Fruit fly (Drosophila melanogaster) whole organism, embryonic: ENCODE measurements around the gene Ance-2.

Source experiments
- Adf1 ChIP-seq: fragments of 200-800 bp; sonication (Bioruptor generic); IDR thresholded peaks from 2 replicates; pipeline ENCODE4 v1.3.6; 2022; ENCODE audit warnings: missing biosample characterization, missing genetic modification characterization
- BtbVII ChIP-seq: fragments of 200-800 bp; sonication (Bioruptor generic); optimal IDR thresholded peaks from 3 replicates; lab custom pipeline; 2017; ENCODE audit warnings: missing biosample characterization, mild to moderate bottlenecking, missing genetic modification characterization
- CG10209 ChIP-seq: fragments of 200-800 bp; sonication (Bioruptor generic); optimal IDR thresholded peaks from 3 replicates; lab custom pipeline; 2017; ENCODE audit warnings: missing biosample characterization, mild to moderate bottlenecking, missing genetic modification characterization, missing genetic modification reagents
- CG10321 ChIP-seq: fragments of 200-800 bp; sonication (Bioruptor generic); IDR thresholded peaks from 2 replicates; pipeline ENCODE4 v1.3.6; 2022; ENCODE audit warnings: missing biosample characterization, missing genetic modification characterization
- CG10366 ChIP-seq: fragments of 200-800 bp; sonication (Bioruptor generic); IDR thresholded peaks from 2 replicates; pipeline ENCODE4 v1.3.6; 2022; ENCODE audit warnings: missing biosample characterization, missing genetic modification characterization
- CG11085 ChIP-seq: fragments of 200-800 bp; sonication (Bioruptor generic); IDR thresholded peaks from 2 replicates; pipeline ENCODE4 v1.3.6; 2022; ENCODE audit warnings: missing biosample characterization, missing genetic modification characterization
- CG11093 ChIP-seq: fragments of 200-800 bp; sonication (Bioruptor generic); IDR thresholded peaks from 3 replicates; pipeline ENCODE4 v1.3.6; 2022; ENCODE audit warnings: missing biosample characterization, missing genetic modification characterization
- CG14441 ChIP-seq: fragments of 200-800 bp; sonication (Bioruptor generic); IDR thresholded peaks from 2 replicates; pipeline ENCODE4 v1.3.6; 2022; ENCODE audit warnings: missing biosample characterization, missing genetic modification characterization
- CG17361 ChIP-seq: fragments of 200-800 bp; sonication (Bioruptor generic); IDR thresholded peaks from 3 replicates; pipeline ENCODE4 v1.3.6; 2022; ENCODE audit warnings: missing biosample characterization, missing genetic modification characterization
- CG18011 ChIP-seq: fragments of 200-800 bp; sonication (Bioruptor generic); optimal IDR thresholded peaks from 2 replicates; lab custom pipeline; 2017; ENCODE audit warnings: missing biosample characterization, missing genetic modification characterization, mild to moderate bottlenecking, moderate library complexity, missing genotype
- CG2678 ChIP-seq: fragments of 200-800 bp; sonication (Bioruptor generic); optimal IDR thresholded peaks from 3 replicates; lab custom pipeline; 2019; ENCODE audit warnings: missing biosample characterization, mild to moderate bottlenecking, missing genetic modification characterization, moderate library complexity
- CG31224 ChIP-seq: fragments of 200-800 bp; sonication (Bioruptor generic); IDR thresholded peaks from 2 replicates; pipeline ENCODE4 v1.3.6; 2022; ENCODE audit warnings: missing biosample characterization, missing genetic modification characterization
- CG31365 ChIP-seq: fragments of 200-800 bp; sonication (Bioruptor generic); optimal IDR thresholded peaks from 2 replicates; lab custom pipeline; 2018; ENCODE audit warnings: missing biosample characterization, mild to moderate bottlenecking, missing genetic modification characterization
- CG3163 ChIP-seq: fragments of 200-800 bp; sonication (Bioruptor generic); optimal IDR thresholded peaks from 3 replicates; lab custom pipeline; 2016; ENCODE audit warnings: missing biosample characterization, missing genetic modification characterization
- CG3281 ChIP-seq: fragments of 200-800 bp; sonication (Bioruptor generic); optimal IDR thresholded peaks from 3 replicates; lab custom pipeline; 2017; ENCODE audit warnings: missing biosample characterization, mild to moderate bottlenecking, missing genetic modification characterization
- CG34376 ChIP-seq: fragments of 200-800 bp; sonication (Bioruptor generic); optimal IDR thresholded peaks from 2 replicates; lab custom pipeline; 2018; ENCODE audit warnings: missing biosample characterization, mild to moderate bottlenecking, missing genetic modification characterization
- CG4404 ChIP-seq: fragments of 200-800 bp; sonication (Bioruptor generic); IDR thresholded peaks from 2 replicates; pipeline ENCODE4 v1.3.6; 2022; ENCODE audit warnings: missing biosample characterization, missing genetic modification characterization
- CG6683 ChIP-seq: fragments of 200-800 bp; sonication (Bioruptor generic); optimal IDR thresholded peaks from 2 replicates; lab custom pipeline; 2017; ENCODE audit warnings: missing biosample characterization, mild to moderate bottlenecking, missing genetic modification characterization, missing genetic modification reagents
- CG6791 ChIP-seq: fragments of 200-800 bp; sonication (Bioruptor generic); IDR thresholded peaks from 3 replicates; pipeline ENCODE4 v1.3.6; 2022; ENCODE audit warnings: missing biosample characterization, missing genetic modification characterization; ENCODE audit not compliant: partially characterized antibody
- Dbx ChIP-seq: fragments of 200-800 bp; sonication (Bioruptor generic); IDR thresholded peaks from 3 replicates; pipeline ENCODE4 v1.3.6; 2022; ENCODE audit warnings: missing biosample characterization, missing genetic modification characterization
- Eip74EF ChIP-seq, 2 experiments: fragments of 200-800 bp in 1 of 2; fragments of >200 bp in 1 of 2; sonication (Bioruptor generic) in 1 of 2; optimal IDR thresholded peaks; 2 replicates each; lab custom pipeline; 2017 to 2019; ENCODE audit warnings: missing biosample characterization in 2 of 2, missing genetic modification characterization in 2 of 2, mild to moderate bottlenecking in 1 of 2, moderate library complexity in 1 of 2
- GATAe ChIP-seq: fragments of 200-800 bp; sonication (Bioruptor generic); conservative IDR thresholded peaks from 2 replicates; pipeline ENCODE4 v1.3.6; 2022; ENCODE audit warnings: missing biosample characterization, missing genetic modification characterization
- Gsc ChIP-seq: fragments of 200-800 bp; sonication (Bioruptor generic); IDR thresholded peaks from 2 replicates; pipeline ENCODE4 v1.3.6; 2022; ENCODE audit warnings: missing biosample characterization, missing genetic modification characterization
- HLH3B ChIP-seq: fragments of 200-800 bp; sonication (Bioruptor generic); IDR thresholded peaks from 2 replicates; pipeline ENCODE4 v1.3.6; 2022; ENCODE audit warnings: missing biosample characterization, missing genetic modification characterization
- HLH54F ChIP-seq: fragments of 200-800 bp; sonication (Bioruptor generic); optimal IDR thresholded peaks from 3 replicates; lab custom pipeline; 2016; ENCODE audit warnings: missing biosample characterization, missing genetic modification characterization
- Hsf ChIP-seq: fragments of 200-800 bp; sonication (Bioruptor generic); optimal IDR thresholded peaks from 3 replicates; lab custom pipeline; 2016; ENCODE audit warnings: missing biosample characterization, missing genetic modification characterization
- Lpt ChIP-seq: fragments of >200 bp; optimal IDR thresholded peaks from 2 replicates; lab custom pipeline; 2018; ENCODE audit warnings: missing biosample characterization, missing genetic modification characterization
- Mes4 ChIP-seq: fragments of 200-800 bp; sonication (Bioruptor generic); optimal IDR thresholded peaks from 2 replicates; lab custom pipeline; 2016; ENCODE audit warnings: missing biosample characterization, missing genetic modification characterization
- Ptx1 ChIP-seq: fragments of 200-800 bp; sonication (Bioruptor generic); IDR thresholded peaks from 2 replicates; pipeline ENCODE4 v1.3.6; 2022; ENCODE audit warnings: missing biosample characterization, missing genetic modification characterization
- Rx ChIP-seq: fragments of 200-800 bp; sonication (Bioruptor generic); IDR thresholded peaks from 2 replicates; pipeline ENCODE4 v1.3.6; 2022; ENCODE audit warnings: missing biosample characterization, missing genetic modification characterization
- Trl ChIP-seq, 3 experiments: fragments of >200 bp in 2 of 3; fragments of 200-800 bp in 1 of 3; sonication (Bioruptor generic) in 1 of 3; optimal IDR thresholded peaks; 2 replicates in 1 of 3; 3 replicates in 2 of 3; lab custom pipeline; 2016 to 2017; ENCODE audit warnings: missing biosample characterization in 1 of 3, missing genetic modification characterization in 1 of 3
- Xrp1 ChIP-seq: fragments of 200-800 bp; sonication (Bioruptor generic); IDR thresholded peaks from 2 replicates; pipeline ENCODE4 v1.3.6; 2022; ENCODE audit warnings: missing biosample characterization, missing genetic modification characterization
- abd-A ChIP-seq: fragments of 200-800 bp; sonication (Bioruptor generic); optimal IDR thresholded peaks from 3 replicates; lab custom pipeline; 2019; ENCODE audit warnings: missing biosample characterization, mild to moderate bottlenecking, missing genetic modification characterization, moderate library complexity
- bcd ChIP-seq: fragments of 200-800 bp; sonication (Bioruptor generic); optimal IDR thresholded peaks from 2 replicates; lab custom pipeline; 2017; ENCODE audit warnings: missing biosample characterization, mild to moderate bottlenecking, missing genetic modification characterization
- cad ChIP-seq: fragments of >200 bp; optimal IDR thresholded peaks from 2 replicates; lab custom pipeline; 2017; ENCODE audit warnings: missing biosample characterization, missing genetic modification characterization
- cas ChIP-seq: fragments of 200-800 bp; sonication (Bioruptor generic); IDR thresholded peaks from 2 replicates; pipeline ENCODE4 v1.3.6; 2022; ENCODE audit warnings: missing biosample characterization, missing genetic modification characterization
- caup ChIP-seq: fragments of 200-800 bp; sonication (Bioruptor generic); optimal IDR thresholded peaks from 3 replicates; lab custom pipeline; 2017; ENCODE audit warnings: missing biosample characterization, mild to moderate bottlenecking, missing genetic modification characterization, moderate library complexity; ENCODE audit not compliant: severe bottlenecking
- chinmo ChIP-seq: fragments of 200-800 bp; sonication (Bioruptor generic); IDR thresholded peaks from 4 replicates; pipeline ENCODE4 v1.3.6; 2022; ENCODE audit warnings: missing biosample characterization, missing genetic modification characterization; ENCODE audit not compliant: partially characterized antibody
- chm ChIP-seq: fragments of 200-800 bp; sonication (Bioruptor generic); IDR thresholded peaks from 2 replicates; pipeline ENCODE4 v1.3.6; 2022; ENCODE audit warnings: missing biosample characterization, missing genetic modification characterization
- eve ChIP-seq, 2 experiments: fragments of >200 bp; optimal IDR thresholded peaks; 2 replicates each; lab custom pipeline; 2017; ENCODE audit warnings: missing biosample characterization in 2 of 2, missing genetic modification characterization in 2 of 2
- fd64A ChIP-seq: fragments of 200-800 bp; sonication (Bioruptor generic); optimal IDR thresholded peaks from 3 replicates; lab custom pipeline; 2018; ENCODE audit warnings: missing biosample characterization, mild to moderate bottlenecking, missing genetic modification characterization
- ftz-f1 ChIP-seq: fragments of 200-800 bp; sonication (Bioruptor generic); optimal IDR thresholded peaks from 2 replicates; lab custom pipeline; 2016; ENCODE audit warnings: missing biosample characterization, missing genetic modification characterization
- gt ChIP-seq: fragments of 200-800 bp; sonication (Bioruptor generic); IDR thresholded peaks from 2 replicates; pipeline ENCODE4 v1.3.6; 2022; ENCODE audit warnings: missing biosample characterization, missing genetic modification characterization
- klu ChIP-seq: fragments of 200-800 bp; sonication (Bioruptor generic); IDR thresholded peaks from 2 replicates; pipeline ENCODE4 v1.3.6; 2022; ENCODE audit warnings: missing biosample characterization, missing genetic modification characterization
- otp ChIP-seq: fragments of 200-800 bp; sonication (Bioruptor generic); IDR thresholded peaks from 3 replicates; pipeline ENCODE4, ENCODE4 v1.3.6; 2022; ENCODE audit warnings: missing biosample characterization, missing genetic modification characterization
- pfk ChIP-seq: fragments of 200-800 bp; sonication (Bioruptor generic); optimal IDR thresholded peaks from 2 replicates; lab custom pipeline; 2018; ENCODE audit warnings: missing biosample characterization, mild to moderate bottlenecking, missing genetic modification characterization, moderate library complexity
- rib ChIP-seq: fragments of 200-800 bp; sonication (Bioruptor generic); IDR thresholded peaks from 2 replicates; pipeline ENCODE4 v1.3.6; 2022; ENCODE audit warnings: missing biosample characterization, missing genetic modification characterization
- sens ChIP-seq: fragments of 200-800 bp; sonication (Bioruptor generic); peaks from one replicate; lab custom pipeline; 2016; ENCODE audit warnings: missing biosample characterization, missing genetic modification characterization
- stwl ChIP-seq: fragments of 200-800 bp; sonication (Bioruptor generic); optimal IDR thresholded peaks from 3 replicates; lab custom pipeline; 2018; ENCODE audit warnings: missing biosample characterization, mild to moderate bottlenecking, missing genetic modification characterization, moderate library complexity
- ttk ChIP-seq: fragments of 200-800 bp; sonication (Bioruptor generic); IDR thresholded peaks from 2 replicates; pipeline ENCODE4 v2.1.2; 2022; ENCODE audit warnings: missing biosample characterization, missing genetic modification characterization
- tx ChIP-seq: fragments of 200-800 bp; sonication (Bioruptor generic); optimal IDR thresholded peaks from 2 replicates; lab custom pipeline; 2016; ENCODE audit warnings: missing biosample characterization, missing genetic modification characterization
- yki ChIP-seq: fragments of >200 bp; optimal IDR thresholded peaks from 3 replicates; lab custom pipeline; 2018

Gene Ance-2

DNA sequence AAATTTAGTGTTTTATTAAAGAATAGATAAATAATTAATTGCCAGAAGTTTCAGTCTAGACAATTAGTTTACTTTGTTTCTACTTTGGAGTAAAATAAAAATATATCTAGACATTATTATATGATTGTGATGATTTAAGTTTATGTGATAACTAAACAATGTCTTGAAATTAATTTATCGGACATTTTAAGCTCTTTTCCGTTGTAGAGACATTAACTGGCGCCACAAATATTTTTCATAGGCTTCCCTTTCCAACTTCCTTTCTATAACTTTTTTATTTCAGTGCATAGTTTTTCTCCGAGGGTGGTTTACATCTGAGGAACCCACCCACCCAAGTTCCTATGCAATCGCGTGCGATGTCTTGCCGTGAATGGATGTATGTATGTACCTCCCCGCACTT is 32.4 kb upstream of the Ance-2 start (continued):
- TF ChIP-seq Rx (GFP tag; lab: Robert Waterston, UW) (no peak), bcd (peak; percentile 34), otp (GFP tag; lab: Robert Waterston, UW) (no peak), rib (GFP tag; lab: Robert Waterston, UW) (no peak), ttk (no peak), Ptx1 (GFP tag; lab: Robert Waterston, UW) (0 out of 2 replicates have a peak, but pooled peaks have one; percentile 11), CG10366 (GFP tag; lab: Robert Waterston, UW) (no peak), HLH3B (GFP tag; lab: Robert Waterston, UW) (no peak), Lpt (GFP tag; lab: Kevin White, UChicago) (no peak), CG31224 (no peak), tx (GFP tag; lab: Kevin White, UChicago) (no peak), CG4404 (GFP tag; lab: Robert Waterston, UW) (no peak), CG6791 (no peak), fd64A (no peak), CG2678 (tag; lab: Kevin White, UChicago) (peak; percentile 56), Xrp1 (GFP tag; lab: Robert Waterston, UW) (no peak), CG6683 (GFP tag; lab: Kevin White, UChicago) (no peak), gt (GFP tag; lab: Robert Waterston, UW) (no peak), CG17361 (GFP tag; lab: Robert Waterston, UW) (peak; percentile 76), GATAe (no peak), CG10209 (GFP tag; lab: Kevin White, UChicago) (peak; percentile 35), pfk (GFP tag; lab: Kevin White, UChicago) (no peak), CG11093 (no peak), CG34376 (GFP tag; lab: Kevin White, UChicago) (no peak), Adf1 (GFP tag; lab: Robert Waterston, UW) (no peak), CG14441 (GFP tag; lab: Robert Waterston, UW) (no peak), CG11085 (GFP tag; lab: Robert Waterston, UW) (no peak)

DNA sequence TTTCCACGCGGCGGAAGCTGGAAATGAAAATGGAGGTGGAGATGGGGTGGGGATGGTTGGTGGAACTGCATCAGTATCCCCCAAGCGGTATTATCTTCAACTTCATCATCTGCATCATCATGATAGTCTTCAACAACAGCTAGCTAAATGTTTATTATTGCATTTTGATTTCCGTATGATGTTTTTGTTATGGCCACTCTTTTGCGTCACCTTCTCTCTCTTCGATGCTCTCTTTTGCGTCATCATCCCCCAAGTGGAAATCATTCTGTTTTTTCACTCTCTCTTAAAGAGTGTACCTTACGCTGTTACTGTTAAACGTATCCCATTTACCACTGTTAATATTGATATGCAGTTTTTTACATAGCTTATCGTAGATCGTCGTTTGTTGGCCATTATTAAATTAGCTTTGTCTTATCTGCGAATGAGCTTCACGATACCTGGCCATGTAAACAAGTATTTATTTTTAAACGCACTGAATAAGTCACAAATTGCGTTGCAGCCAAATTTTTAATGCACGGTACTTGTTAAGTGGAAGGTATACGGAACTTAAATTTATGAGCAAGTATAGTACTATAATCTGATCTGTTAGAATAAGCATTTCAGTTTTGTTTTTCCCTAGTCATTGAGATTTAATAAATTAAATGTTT is 31.1 kb upstream of the Ance-2 start:
- TF ChIP-seq stwl (tag; lab: Kevin White, UChicago) (no peak), klu (no peak), Eip74EF (GFP tag; optimal IDR thresholded peaks at IDR 0.05; lab: Kevin White, UChicago) (peak in 1 of 2 experiments; percentile 13), HLH54F (GFP tag; lab: Kevin White, UChicago) (no peak), yki (peak; percentile 25), CG3163 (peak; percentile 95), Dbx (GFP tag; lab: Robert Waterston, UW) (no peak), CG10321 (no peak), chinmo (GFP tag; lab: Robert Waterston, UW) (0 out of 4 replicates have a peak, but pooled peaks have one; percentile 59), CG3281 (GFP tag; lab: Kevin White, UChicago) (no peak), CG10209 (GFP tag; lab: Kevin White, UChicago) (no peak), Gsc (GFP tag; lab: Robert Waterston, UW) (no peak), eve (GFP tag; optimal IDR thresholded peaks at IDR 0.05; lab: Kevin White, UChicago) (peak in 1 of 2 experiments; percentile 34), Mes4 (GFP tag; lab: Kevin White, UChicago) (no peak), CG31365 (tag; lab: Kevin White, UChicago) (no peak), chm (peak; percentile 35; the same call in 1 of the 2 replicates), cad (GFP tag; lab: Kevin White, UChicago) (no peak), sens (GFP tag; lab: Kevin White, UChicago) (no peak), ftz-f1 (GFP tag; lab: Kevin White, UChicago) (no peak), BtbVII (no peak), CG18011 (no peak), Trl (optimal IDR thresholded peaks at IDR 0.05; lab: Kevin White, UChicago) (peak; percentile 87 to 90), Trl (GFP tag; optimal IDR thresholded peaks at IDR 0.05; lab: Kevin White, UChicago) (no peak), caup (GFP tag; lab: Kevin White, UChicago) (no peak), cas (GFP tag; lab: Robert Waterston, UW) (no peak), Hsf (GFP tag; lab: Kevin White, UChicago) (no peak), abd-A (tag; lab: Kevin White, UChicago) (peak; percentile 9)
